Worm (Caenorhabditis elegans) whole organism, late embryonic: ENCODE results near the gene F28E10.1.

Source experiments
- C08G9.2 ChIP-seq: sonication (generic microtip); optimal IDR thresholded peaks from 2 replicates; lab custom pipeline; 2016; ENCODE audit warnings: mild to moderate bottlenecking, missing genetic modification characterization, moderate library complexity, missing compliant biosample characterization
- F13H6.1 ChIP-seq: sonication (generic microtip); optimal IDR thresholded peaks from 2 replicates; lab custom pipeline; 2016; ENCODE audit warnings: missing genetic modification characterization, missing compliant biosample characterization
- K02D7.2 ChIP-seq: sonication (generic microtip); optimal IDR thresholded peaks from 2 replicates; lab custom pipeline; 2017; ENCODE audit warnings: mild to moderate bottlenecking, missing genetic modification characterization, missing compliant biosample characterization
- K09A11.1 ChIP-seq: sonication (generic microtip); optimal IDR thresholded peaks from 2 replicates; lab custom pipeline; 2017; ENCODE audit warnings: antibody characterized with exemption, mild to moderate bottlenecking, missing genetic modification characterization, missing compliant biosample characterization; ENCODE audit not compliant: insufficient read depth
- T23F11.4 ChIP-seq: fragments of 200-800 bp; sonication (Bioruptor generic); optimal IDR thresholded peaks from 2 replicates; lab custom pipeline; 2018; ENCODE audit warnings: mild to moderate bottlenecking, missing genetic modification characterization, missing compliant biosample characterization
- Y22D7AL.16 ChIP-seq: sonication (generic microtip); optimal IDR thresholded peaks from 2 replicates; lab custom pipeline; 2016; ENCODE audit warnings: missing genetic modification characterization, missing compliant biosample characterization
- ahr-1 ChIP-seq: sonication (generic microtip); optimal IDR thresholded peaks from 2 replicates; lab custom pipeline; 2016; ENCODE audit warnings: missing genetic modification characterization, missing compliant biosample characterization
- ama-1 ChIP-seq: fragments of 150-350 bp; optimal IDR thresholded peaks from 2 replicates; lab custom pipeline; 2014
- ceh-14 ChIP-seq: sonication (generic microtip); optimal IDR thresholded peaks from 2 replicates; lab custom pipeline; 2016; ENCODE audit warnings: missing genotype, missing genetic modification characterization, missing compliant biosample characterization
- ceh-18 ChIP-seq: sonication (generic microtip); optimal IDR thresholded peaks from 2 replicates; lab custom pipeline; 2016; ENCODE audit warnings: missing genetic modification characterization, missing compliant biosample characterization
- ceh-19 ChIP-seq: fragments of 200-800 bp; sonication (Bioruptor generic); optimal IDR thresholded peaks from 2 replicates; lab custom pipeline; 2018; ENCODE audit warnings: mild to moderate bottlenecking, missing genetic modification characterization, missing compliant biosample characterization
- ceh-2 ChIP-seq: sonication (generic microtip); optimal IDR thresholded peaks from 2 replicates; lab custom pipeline; 2016; ENCODE audit warnings: missing genotype, missing genetic modification characterization, missing compliant biosample characterization
- ceh-24 ChIP-seq: sonication (generic microtip); optimal IDR thresholded peaks from 2 replicates; lab custom pipeline; 2016; ENCODE audit warnings: mild to moderate bottlenecking, missing genetic modification characterization, missing compliant biosample characterization
- ceh-30 ChIP-seq: fragments of 150-350 bp; optimal IDR thresholded peaks from 2 replicates; lab custom pipeline; 2014; ENCODE audit warnings: missing biosample characterization, missing genetic modification characterization
- ceh-31 ChIP-seq: sonication (generic microtip); optimal IDR thresholded peaks from 2 replicates; lab custom pipeline; 2016; ENCODE audit warnings: missing genetic modification characterization, missing compliant biosample characterization
- ceh-34 ChIP-seq: sonication (generic microtip); optimal IDR thresholded peaks from 2 replicates; lab custom pipeline; 2016; ENCODE audit warnings: mild to moderate bottlenecking, missing genetic modification characterization, missing compliant biosample characterization
- ceh-9 ChIP-seq: sonication (generic microtip); optimal IDR thresholded peaks from 2 replicates; lab custom pipeline; 2016; ENCODE audit warnings: mild to moderate bottlenecking, missing genetic modification characterization, inconsistent platforms, missing compliant biosample characterization
- che-1 ChIP-seq: sonication (generic microtip); optimal IDR thresholded peaks from 2 replicates; lab custom pipeline; 2016; ENCODE audit warnings: mild to moderate bottlenecking, missing genetic modification characterization, missing compliant biosample characterization
- dmd-4 ChIP-seq: sonication (generic microtip); optimal IDR thresholded peaks from 2 replicates; lab custom pipeline; 2016; ENCODE audit warnings: borderline replicate concordance, missing genetic modification characterization, missing compliant biosample characterization
- dve-1 ChIP-seq: sonication (generic microtip); optimal IDR thresholded peaks from 2 replicates; lab custom pipeline; 2017; ENCODE audit warnings: antibody characterized with exemption, mild to moderate bottlenecking, missing genetic modification characterization, missing compliant biosample characterization
- elt-2 ChIP-seq: sonication (generic microtip); optimal IDR thresholded peaks from 2 replicates; lab custom pipeline; 2016; ENCODE audit warnings: missing genetic modification reagents, missing genetic modification characterization, missing compliant biosample characterization
- ets-4 ChIP-seq: sonication (generic microtip); optimal IDR thresholded peaks from 2 replicates; lab custom pipeline; 2016; ENCODE audit warnings: missing genetic modification characterization, missing compliant biosample characterization
- eyg-1 ChIP-seq: sonication (generic microtip); optimal IDR thresholded peaks from 2 replicates; lab custom pipeline; 2016; ENCODE audit warnings: missing genotype, missing genetic modification characterization, missing compliant biosample characterization
- fax-1 ChIP-seq: sonication (generic microtip); optimal IDR thresholded peaks from 2 replicates; lab custom pipeline; 2016; ENCODE audit warnings: missing genotype, missing genetic modification characterization, missing compliant biosample characterization
- fkh-10 ChIP-seq: fragments of 150-350 bp; optimal IDR thresholded peaks from 2 replicates; lab custom pipeline; 2014; ENCODE audit warnings: missing biosample characterization, missing genetic modification reagents, missing genetic modification characterization
- hlh-13 ChIP-seq: fragments of 200-800 bp; sonication (Bioruptor generic); optimal IDR thresholded peaks from 2 replicates; lab custom pipeline; 2018; ENCODE audit warnings: mild to moderate bottlenecking, missing genetic modification characterization, missing compliant biosample characterization
- hlh-15 ChIP-seq: sonication (generic microtip); optimal IDR thresholded peaks from 2 replicates; lab custom pipeline; 2016; ENCODE audit warnings: missing genetic modification characterization, missing compliant biosample characterization
- hlh-30 ChIP-seq: sonication (generic microtip); optimal IDR thresholded peaks from 2 replicates; lab custom pipeline; 2017; ENCODE audit warnings: antibody characterized with exemption, missing genetic modification characterization, missing compliant biosample characterization; ENCODE audit not compliant: insufficient read depth
- lim-6 ChIP-seq: sonication (generic microtip); optimal IDR thresholded peaks from 2 replicates; lab custom pipeline; 2016; ENCODE audit warnings: missing genetic modification characterization, missing compliant biosample characterization
- lin-11 ChIP-seq: fragments of 200-800 bp; sonication (Bioruptor generic); optimal IDR thresholded peaks from 2 replicates; lab custom pipeline; 2018; ENCODE audit warnings: mild to moderate bottlenecking, missing genetic modification characterization, missing compliant biosample characterization
- madf-2 ChIP-seq: sonication (generic microtip); optimal IDR thresholded peaks from 2 replicates; lab custom pipeline; 2017; ENCODE audit warnings: missing genetic modification characterization, missing compliant biosample characterization
- mec-3 ChIP-seq: sonication (generic microtip); optimal IDR thresholded peaks from 2 replicates; lab custom pipeline; 2016; ENCODE audit warnings: borderline replicate concordance, missing genetic modification characterization, missing compliant biosample characterization
- nfya-1 ChIP-seq: sonication (generic microtip); optimal IDR thresholded peaks from 2 replicates; lab custom pipeline; 2017; ENCODE audit warnings: missing genetic modification characterization, mild to moderate bottlenecking, missing compliant biosample characterization, antibody characterized with exemption, moderate library complexity
- nhr-11 ChIP-seq: fragments of 150-350 bp; optimal IDR thresholded peaks from 2 replicates; lab custom pipeline; 2014; ENCODE audit warnings: missing biosample characterization, missing genetic modification characterization
- nhr-232 ChIP-seq: sonication (generic microtip); optimal IDR thresholded peaks from 2 replicates; lab custom pipeline; 2016; ENCODE audit warnings: missing genetic modification characterization, missing compliant biosample characterization
- odd-2 ChIP-seq: sonication (generic microtip); optimal IDR thresholded peaks from 2 replicates; lab custom pipeline; 2017; ENCODE audit warnings: antibody characterized with exemption, mild to moderate bottlenecking, missing genetic modification characterization, missing compliant biosample characterization
- pag-3 ChIP-seq: sonication (generic microtip); optimal IDR thresholded peaks from 2 replicates; lab custom pipeline; 2016; ENCODE audit warnings: missing compliant biosample characterization, missing genetic modification characterization, borderline replicate concordance
- pat-9 ChIP-seq: fragments of 200-800 bp; sonication (Bioruptor generic); optimal IDR thresholded peaks from 2 replicates; lab custom pipeline; 2018; ENCODE audit warnings: mild to moderate bottlenecking, missing genetic modification characterization, moderate library complexity, missing compliant biosample characterization
- pax-1 ChIP-seq: fragments of 150-350 bp; optimal IDR thresholded peaks from 2 replicates; lab custom pipeline; 2014; ENCODE audit warnings: missing biosample characterization, missing genetic modification characterization
- pros-1 ChIP-seq: fragments of 150-350 bp; optimal IDR thresholded peaks from 2 replicates; lab custom pipeline; 2014; ENCODE audit warnings: missing biosample characterization, missing genetic modification reagents, missing genetic modification characterization
- ref-2 ChIP-seq: sonication (generic microtip); optimal IDR thresholded peaks from 2 replicates; lab custom pipeline; 2016; ENCODE audit warnings: missing genetic modification characterization, missing compliant biosample characterization
- rnt-1 ChIP-seq: sonication (generic microtip); optimal IDR thresholded peaks from 2 replicates; lab custom pipeline; 2016; ENCODE audit warnings: missing genetic modification characterization, missing compliant biosample characterization
- sdc-2 ChIP-seq: sonication (generic microtip); optimal IDR thresholded peaks from 2 replicates; lab custom pipeline; 2016; ENCODE audit warnings: missing genotype, missing genetic modification characterization, missing compliant biosample characterization
- sox-2 ChIP-seq: fragments of 200-800 bp; sonication (Bioruptor generic); IDR thresholded peaks from 2 replicates; pipeline ENCODE4 v1.3.6; 2022; ENCODE audit warnings: missing genetic modification reagents, missing genetic modification characterization, missing compliant biosample characterization
- sox-4 ChIP-seq: sonication (generic microtip); optimal IDR thresholded peaks from 2 replicates; lab custom pipeline; 2017; ENCODE audit warnings: mild to moderate bottlenecking, missing genetic modification characterization, inconsistent platforms, missing compliant biosample characterization
- syd-9 ChIP-seq: sonication (generic microtip); optimal IDR thresholded peaks from 2 replicates; lab custom pipeline; 2016; ENCODE audit warnings: mild to moderate bottlenecking, missing genetic modification characterization, moderate library complexity, missing compliant biosample characterization
- tbx-7 ChIP-seq: sonication (generic microtip); optimal IDR thresholded peaks from 2 replicates; lab custom pipeline; 2016; ENCODE audit warnings: missing genotype, missing genetic modification characterization, missing compliant biosample characterization
- unc-3 ChIP-seq, 2 experiments: fragments of 200-800 bp in 1 of 2; sonication (Bioruptor generic) in 1 of 2; sonication (generic microtip) in 1 of 2; conservative IDR thresholded peaks in 1 of 2; optimal IDR thresholded peaks in 1 of 2; 2 replicates each; pipeline versions ENCODE4 v1.3.6 to Lab custom; 2016 to 2022; ENCODE audit warnings: missing compliant biosample characterization in 2 of 2, missing genetic modification characterization in 2 of 2, missing genetic modification reagents in 1 of 2
- unc-42 ChIP-seq: sonication (generic microtip); optimal IDR thresholded peaks from 2 replicates; lab custom pipeline; 2016; ENCODE audit warnings: missing genotype, missing genetic modification characterization, missing compliant biosample characterization
- unc-86 ChIP-seq: sonication (generic microtip); optimal IDR thresholded peaks from 2 replicates; lab custom pipeline; 2016; ENCODE audit warnings: missing genetic modification characterization, missing compliant biosample characterization
- zip-5 ChIP-seq: sonication (generic microtip); optimal IDR thresholded peaks from 2 replicates; lab custom pipeline; 2016; ENCODE audit warnings: missing genetic modification characterization, missing compliant biosample characterization
- ztf-16 ChIP-seq: sonication (generic microtip); optimal IDR thresholded peaks from 2 replicates; lab custom pipeline; 2017; ENCODE audit warnings: missing genetic modification characterization, missing compliant biosample characterization

The F28E10.1 gene

DNA sequence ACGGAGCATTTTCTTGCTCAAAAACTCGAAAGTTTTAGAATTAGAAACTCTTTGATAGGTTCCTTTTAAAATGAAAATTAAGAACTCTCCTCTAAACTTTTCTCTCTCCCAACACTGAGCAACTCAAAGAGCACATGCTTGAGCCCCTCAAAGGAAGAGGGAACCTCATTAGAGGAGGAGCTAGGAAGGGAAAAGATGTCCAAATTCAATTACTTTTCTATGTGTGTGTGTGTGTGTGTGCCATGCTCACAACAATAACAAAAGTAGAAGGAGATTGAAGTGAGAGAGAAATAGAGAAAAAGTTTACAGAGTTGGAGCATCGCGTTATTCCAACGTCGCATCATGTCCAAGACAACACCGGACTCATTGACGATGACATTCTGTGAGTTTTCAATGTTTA, 17.4 kb downstream of the F28E10.1 start:
- peak; percentile 78 for TF ChIP-seq ceh-14
- no peak for TF ChIP-seq nhr-232 (tag; lab: Kevin White, UChicago)
- TF ChIP-seq T23F11.4 (GFP tag; lab: Kevin White, UChicago), result no peak
- TF ChIP-seq K02D7.2, result no peak
- no peak for TF ChIP-seq sox-4 (tag; lab: Kevin White, UChicago)
- TF ChIP-seq ceh-19, result no peak
- TF ChIP-seq pros-1 (tag; lab: Kevin White, UChicago), result no peak
- no peak for TF ChIP-seq lin-11
- TF ChIP-seq mec-3 (tag; lab: Kevin White, UChicago), result no peak
- TF ChIP-seq hlh-15 (tag; lab: Kevin White, UChicago), result no peak
- no peak for TF ChIP-seq ztf-16 (tag; lab: Kevin White, UChicago)
- TF ChIP-seq pag-3 (tag; lab: Kevin White, UChicago), result no peak
- no peak for TF ChIP-seq C08G9.2 (tag; lab: Kevin White, UChicago)
- TF ChIP-seq pat-9, result no peak
- TF ChIP-seq dve-1 (tag; lab: Kevin White, UChicago), result no peak
- no peak for TF ChIP-seq syd-9 (tag; lab: Kevin White, UChicago)
- TF ChIP-seq unc-3 (GFP tag; conservative IDR thresholded peaks at IDR 0.05; lab: Robert Waterston, UW), result no peak
- no peak for TF ChIP-seq unc-3 (tag; optimal IDR thresholded peaks at IDR 0.05; lab: Kevin White, UChicago)
- TF ChIP-seq hlh-13 (GFP tag; lab: Kevin White, UChicago), result no peak
- no peak for TF ChIP-seq ref-2 (tag; lab: Kevin White, UChicago)
- TF ChIP-seq odd-2 (tag; lab: Kevin White, UChicago), result no peak
- TF ChIP-seq ceh-30 (tag; lab: Kevin White, UChicago), result no peak
- no peak for TF ChIP-seq ceh-2 (tag; lab: Kevin White, UChicago)
- TF ChIP-seq tbx-7 (tag; lab: Kevin White, UChicago), result no peak
- no peak for TF ChIP-seq Y22D7AL.16 (tag; lab: Kevin White, UChicago)
- TF ChIP-seq fkh-10 (GFP tag; lab: Kevin White, UChicago), result peak; percentile 62
- peak; percentile 15 for TF ChIP-seq fax-1 (tag; lab: Kevin White, UChicago)
- no peak for TF ChIP-seq lim-6 (tag; lab: Kevin White, UChicago)
- TF ChIP-seq sdc-2 (tag; lab: Kevin White, UChicago), result no peak
- no peak for TF ChIP-seq nhr-11 (tag; lab: Kevin White, UChicago)
- no peak for TF ChIP-seq ceh-34 (tag; lab: Kevin White, UChicago)
- no peak for TF ChIP-seq ama-1 (lab: Kevin White, UChicago)
- peak; percentile 17 for TF ChIP-seq nfya-1 (tag; lab: Kevin White, UChicago)
- no peak for TF ChIP-seq rnt-1 (tag; lab: Kevin White, UChicago)
- TF ChIP-seq ceh-9, result no peak
- TF ChIP-seq ceh-18 (tag; lab: Kevin White, UChicago), result no peak
- no peak for TF ChIP-seq F13H6.1 (tag; lab: Kevin White, UChicago)
- no peak for TF ChIP-seq pax-1 (tag; lab: Kevin White, UChicago)
- TF ChIP-seq madf-2, result no peak
- no peak for TF ChIP-seq che-1 (tag; lab: Kevin White, UChicago)
- no peak for TF ChIP-seq zip-5 (tag; lab: Kevin White, UChicago)
- peak; percentile 100 for TF ChIP-seq unc-42
- TF ChIP-seq hlh-30 (tag; lab: Kevin White, UChicago), result no peak
- TF ChIP-seq ahr-1 (tag; lab: Kevin White, UChicago), result no peak
- no peak for TF ChIP-seq dmd-4 (tag; lab: Kevin White, UChicago)
- TF ChIP-seq ceh-31 (tag; lab: Kevin White, UChicago), result peak; percentile 70
- TF ChIP-seq unc-86 (tag; lab: Kevin White, UChicago), result no peak
- TF ChIP-seq ets-4, result no peak
- TF ChIP-seq elt-2 (tag; lab: Kevin White, UChicago), result no peak
- TF ChIP-seq ceh-24 (tag; lab: Kevin White, UChicago), result no peak
- TF ChIP-seq eyg-1, result no peak
- no peak for TF ChIP-seq sox-2
- no peak for TF ChIP-seq K09A11.1 (tag; lab: Kevin White, UChicago)
